Worm (Caenorhabditis elegans) whole organism, L3 larva: Measurements from ENCODE around the gene twk-17.

ENCODE experiments used
- R02D3.7 ChIP-seq: fragments of 150-350 bp; optimal IDR thresholded peaks from 2 replicates; lab custom pipeline; 2014; ENCODE audit warnings: missing biosample characterization, missing genetic modification characterization
- ZK546.5 ChIP-seq: sonication (generic microtip); optimal IDR thresholded peaks from 2 replicates; lab custom pipeline; 2017; ENCODE audit warnings: missing biosample characterization, missing genetic modification characterization
- aly-2 ChIP-seq: fragments of 150-350 bp; optimal IDR thresholded peaks from 2 replicates; lab custom pipeline; 2014; ENCODE audit warnings: missing biosample characterization, missing genetic modification characterization
- ama-1 ChIP-seq: fragments of 150-350 bp; optimal IDR thresholded peaks from 2 replicates; lab custom pipeline; 2018
- ceh-16 ChIP-seq: sonication (generic microtip); optimal IDR thresholded peaks from 2 replicates; lab custom pipeline; 2017; ENCODE audit warnings: missing biosample characterization, missing genetic modification characterization
- ceh-28 ChIP-seq: fragments of 150-350 bp; optimal IDR thresholded peaks from 2 replicates; lab custom pipeline; 2014; ENCODE audit warnings: missing biosample characterization, missing genetic modification reagents, missing genetic modification characterization
- ceh-82 ChIP-seq: fragments of 150-350 bp; optimal IDR thresholded peaks from 2 replicates; lab custom pipeline; 2014; ENCODE audit warnings: missing biosample characterization, missing genetic modification characterization
- ceh-9 ChIP-seq: sonication (generic microtip); optimal IDR thresholded peaks from 2 replicates; lab custom pipeline; 2018; ENCODE audit warnings: missing biosample characterization, missing genetic modification characterization
- daf-12 ChIP-seq: fragments of 150-350 bp; optimal IDR thresholded peaks from 2 replicates; lab custom pipeline; 2014; ENCODE audit warnings: missing biosample characterization, missing genetic modification reagents, missing genetic modification characterization
- egl-27 ChIP-seq: sonication (generic microtip); optimal IDR thresholded peaks from 4 replicates; lab custom pipeline; 2017; ENCODE audit warnings: missing biosample characterization, missing genetic modification reagents, missing genetic modification characterization
- elt-1 ChIP-seq: fragments of 150-350 bp; optimal IDR thresholded peaks from 2 replicates; lab custom pipeline; 2014; ENCODE audit warnings: missing biosample characterization, missing genetic modification characterization
- elt-2 ChIP-seq: sonication (generic microtip); optimal IDR thresholded peaks from 2 replicates; lab custom pipeline; 2016; ENCODE audit warnings: missing genetic modification reagents, mild to moderate bottlenecking, missing genetic modification characterization, missing compliant biosample characterization
- elt-3 ChIP-seq, 3 experiments: fragments of 150-350 bp in 1 of 3; sonication (generic microtip) in 2 of 3; optimal IDR thresholded peaks; 2 replicates in 2 of 3; 4 replicates in 1 of 3; lab custom pipeline; 2014 to 2017; ENCODE audit warnings: missing biosample characterization in 3 of 3, missing genetic modification characterization in 3 of 3
- eor-1 ChIP-seq, 2 experiments: fragments of 150-350 bp; optimal IDR thresholded peaks; 2 replicates each; lab custom pipeline; 2014 to 2018; ENCODE audit warnings: missing biosample characterization in 2 of 2, missing genetic modification characterization in 2 of 2
- fkh-10 ChIP-seq: sonication (generic microtip); optimal IDR thresholded peaks from 2 replicates; lab custom pipeline; 2017; ENCODE audit warnings: missing biosample characterization, missing genetic modification reagents, missing genetic modification characterization
- fkh-2 ChIP-seq: fragments of 150-350 bp; optimal IDR thresholded peaks from 2 replicates; lab custom pipeline; 2014; ENCODE audit warnings: missing biosample characterization, missing genetic modification reagents, missing genetic modification characterization
- hmg-11 ChIP-seq: sonication (generic microtip); optimal IDR thresholded peaks from 2 replicates; lab custom pipeline; 2016; ENCODE audit warnings: missing genetic modification characterization, missing compliant biosample characterization
- jun-1 ChIP-seq: fragments of 150-350 bp; optimal IDR thresholded peaks from 2 replicates; lab custom pipeline; 2014; ENCODE audit warnings: missing biosample characterization, missing genetic modification reagents, missing genetic modification characterization
- lin-15B ChIP-seq: fragments of 150-350 bp; optimal IDR thresholded peaks from 2 replicates; lab custom pipeline; 2014; ENCODE audit warnings: missing biosample characterization, missing genetic modification characterization
- lin-39 ChIP-seq: fragments of 150-350 bp; optimal IDR thresholded peaks from 2 replicates; lab custom pipeline; 2018; ENCODE audit warnings: missing biosample characterization, missing genetic modification reagents, missing genetic modification characterization
- lsy-12 ChIP-seq: sonication (generic microtip); optimal IDR thresholded peaks from 2 replicates; lab custom pipeline; 2016; ENCODE audit warnings: mild to moderate bottlenecking, missing genetic modification characterization, missing compliant biosample characterization
- mdl-1 ChIP-seq: fragments of 150-350 bp; optimal IDR thresholded peaks from 2 replicates; lab custom pipeline; 2014; ENCODE audit warnings: missing biosample characterization, missing genetic modification characterization
- mml-1 ChIP-seq: fragments of 150-350 bp; sonication (generic microtip); optimal IDR thresholded peaks from 3 replicates; lab custom pipeline; 2014; ENCODE audit warnings: missing biosample characterization, missing genetic modification characterization
- nfya-1 ChIP-seq: sonication (generic microtip); optimal IDR thresholded peaks from 2 replicates; lab custom pipeline; 2017; ENCODE audit warnings: missing genetic modification characterization, mild to moderate bottlenecking, missing compliant biosample characterization, antibody characterized with exemption, moderate library complexity; ENCODE audit not compliant: insufficient read depth
- nhr-11 ChIP-seq: fragments of 150-350 bp; optimal IDR thresholded peaks from 2 replicates; lab custom pipeline; 2014; ENCODE audit warnings: missing biosample characterization, missing genetic modification characterization
- nhr-12 ChIP-seq: fragments of 150-350 bp; optimal IDR thresholded peaks from 2 replicates; lab custom pipeline; 2014; ENCODE audit warnings: missing biosample characterization, missing genetic modification characterization
- nhr-23 ChIP-seq: fragments of 150-350 bp; optimal IDR thresholded peaks from 2 replicates; lab custom pipeline; 2014; ENCODE audit warnings: missing biosample characterization, missing genetic modification reagents, missing genetic modification characterization
- nhr-237 ChIP-seq: fragments of 150-350 bp; optimal IDR thresholded peaks from 2 replicates; lab custom pipeline; 2014; ENCODE audit warnings: missing biosample characterization, missing genetic modification characterization
- nhr-25 ChIP-seq: sonication (generic microtip); optimal IDR thresholded peaks from 2 replicates; lab custom pipeline; 2017; ENCODE audit warnings: missing biosample characterization, missing genetic modification characterization
- nhr-28 ChIP-seq: fragments of 150-350 bp; optimal IDR thresholded peaks from 2 replicates; lab custom pipeline; 2014; ENCODE audit warnings: missing biosample characterization, missing genetic modification characterization
- nhr-43 ChIP-seq: sonication (generic microtip); optimal IDR thresholded peaks from 2 replicates; lab custom pipeline; 2016; ENCODE audit warnings: mild to moderate bottlenecking, missing genetic modification characterization, missing compliant biosample characterization; ENCODE audit not compliant: poor library complexity, severe bottlenecking
- nhr-77 ChIP-seq: fragments of 150-350 bp; optimal IDR thresholded peaks from 2 replicates; lab custom pipeline; 2014; ENCODE audit warnings: missing biosample characterization, missing genetic modification characterization
- pha-4 ChIP-seq: fragments of 150-350 bp; optimal IDR thresholded peaks from 2 replicates; lab custom pipeline; 2014; ENCODE audit warnings: missing biosample characterization, missing genetic modification reagents, missing genetic modification characterization
- pqm-1 ChIP-seq: fragments of 150-350 bp; optimal IDR thresholded peaks from 2 replicates; lab custom pipeline; 2017; ENCODE audit warnings: missing biosample characterization, missing genetic modification characterization, inconsistent platforms
- sea-2 ChIP-seq: fragments of 150-350 bp; sonication (generic microtip); optimal IDR thresholded peaks from 4 replicates; lab custom pipeline; 2014; ENCODE audit warnings: missing biosample characterization, missing genetic modification reagents, missing genetic modification characterization
- skn-1 ChIP-seq: fragments of 150-350 bp; optimal IDR thresholded peaks from 2 replicates; lab custom pipeline; 2014; ENCODE audit warnings: missing biosample characterization, missing genetic modification characterization
- snpc-4 ChIP-seq: fragments of 150-350 bp; optimal IDR thresholded peaks from 2 replicates; lab custom pipeline; 2014; ENCODE audit warnings: missing biosample characterization, missing genetic modification characterization
- tbx-2 ChIP-seq: sonication (generic microtip); optimal IDR thresholded peaks from 2 replicates; lab custom pipeline; 2016; ENCODE audit warnings: mild to moderate bottlenecking, missing genetic modification characterization, missing compliant biosample characterization
- unc-39 ChIP-seq: sonication (generic microtip); optimal IDR thresholded peaks from 4 replicates; lab custom pipeline; 2017; ENCODE audit warnings: missing biosample characterization, missing genetic modification characterization
- unc-62 ChIP-seq: fragments of 150-350 bp; sonication (generic microtip); optimal IDR thresholded peaks from 4 replicates; lab custom pipeline; 2014; ENCODE audit warnings: missing biosample characterization, missing genetic modification reagents, missing genetic modification characterization
- zag-1 ChIP-seq: fragments of 150-350 bp; optimal IDR thresholded peaks from 2 replicates; lab custom pipeline; 2014; ENCODE audit warnings: missing biosample characterization, missing genetic modification characterization
- ztf-4 ChIP-seq: fragments of 150-350 bp; optimal IDR thresholded peaks from 2 replicates; lab custom pipeline; 2014; ENCODE audit warnings: missing biosample characterization, missing genetic modification characterization

The twk-17 gene

ce11 chrX:7575939-7576338 is 31.9 kb downstream of the twk-17 start:
- TF ChIP-seq unc-39 (tag; lab: Kevin White, UChicago) (no peak), fkh-2 (tag; lab: Kevin White, UChicago) (no peak), nhr-11 (tag; lab: Kevin White, UChicago) (no peak), ceh-9 (tag; lab: Kevin White, UChicago) (no peak), pqm-1 (tag; lab: Kevin White, UChicago) (peak; percentile 99), sea-2 (GFP tag; lab: Kevin White, UChicago) (no peak), elt-1 (tag; lab: Kevin White, UChicago) (no peak), hmg-11 (tag; lab: Kevin White, UChicago) (no peak), nhr-237 (tag; lab: Kevin White, UChicago) (no peak), skn-1 (tag; lab: Kevin White, UChicago) (no peak), nhr-25 (tag; lab: Kevin White, UChicago) (peak; percentile 39), nfya-1 (tag; lab: Kevin White, UChicago) (no peak), elt-2 (tag; lab: Kevin White, UChicago) (peak; percentile 91), aly-2 (tag; lab: Kevin White, UChicago) (no peak), unc-62 (GFP tag; lab: Kevin White, UChicago) (no peak), nhr-43 (tag; lab: Kevin White, UChicago) (no peak), ztf-4 (no peak), ceh-28 (peak; percentile 26), nhr-12 (tag; lab: Kevin White, UChicago) (no peak), jun-1 (tag; lab: Kevin White, UChicago) (peak; percentile 17), eor-1 (tag; optimal IDR thresholded peaks at IDR 0.05; lab: Kevin White, UChicago) (no peak), nhr-77 (tag; lab: Kevin White, UChicago) (no peak), zag-1 (tag; lab: Kevin White, UChicago) (no peak), mml-1 (tag; lab: Kevin White, UChicago) (no peak), nhr-28 (tag; lab: Kevin White, UChicago) (no peak), tbx-2 (tag; lab: Kevin White, UChicago) (no peak), elt-3 (tag; optimal IDR thresholded peaks at IDR 0.05; lab: Kevin White, UChicago) (peak in 1 of 3 experiments; percentile 59), lsy-12 (no peak), egl-27 (tag; lab: Kevin White, UChicago) (no peak), mdl-1 (tag; lab: Kevin White, UChicago) (no peak), ZK546.5 (no peak), lin-15B (tag; lab: Kevin White, UChicago) (no peak), R02D3.7 (no peak), nhr-23 (tag; lab: Kevin White, UChicago) (no peak), ama-1 (lab: Kevin White, UChicago) (no peak), ceh-82 (no peak), ceh-16 (tag; lab: Kevin White, UChicago) (no peak), fkh-10 (GFP tag; lab: Kevin White, UChicago) (no peak), pha-4 (tag; lab: Kevin White, UChicago) (no peak)

- TF ChIP-seq nhr-77 (tag; lab: Kevin White, UChicago) (no peak), pha-4 (tag; lab: Kevin White, UChicago) (peak; percentile 24)
- TF ChIP-seq, all 47 proteins: peak for 1
Observed at ce11 chrX:7573629-7574028, 34.3 kb downstream of the twk-17 start.

ce11 chrX:7573572-7573628 is 34.5 kb downstream of the twk-17 start, which contains the start of the genes unc-98 and F08C6.18:
Gene unc-98, minus strand, starts transcription at chrX:7573619.
Gene F08C6.18, minus strand, starts transcription at chrX:7573628.
- TF ChIP-seq tbx-2 (tag; lab: Kevin White, UChicago) (no peak), ama-1 (lab: Kevin White, UChicago) (no peak), nhr-11 (tag; lab: Kevin White, UChicago) (no peak)

- TF ChIP-seq ceh-9 (tag; lab: Kevin White, UChicago) (no peak), skn-1 (tag; lab: Kevin White, UChicago) (no peak), nhr-28 (tag; lab: Kevin White, UChicago) (no peak), ztf-4 (no peak), hmg-11 (tag; lab: Kevin White, UChicago) (no peak), mml-1 (tag; lab: Kevin White, UChicago) (no peak), nfya-1 (tag; lab: Kevin White, UChicago) (no peak), mdl-1 (tag; lab: Kevin White, UChicago) (no peak), nhr-237 (tag; lab: Kevin White, UChicago) (no peak), fkh-10 (GFP tag; lab: Kevin White, UChicago) (no peak), R02D3.7 (no peak), daf-12 (no peak), fkh-2 (tag; lab: Kevin White, UChicago) (no peak), zag-1 (tag; lab: Kevin White, UChicago) (no peak), nhr-11 (tag; lab: Kevin White, UChicago) (no peak), snpc-4 (tag; lab: Kevin White, UChicago) (no peak), nhr-23 (tag; lab: Kevin White, UChicago) (no peak), tbx-2 (tag; lab: Kevin White, UChicago) (no peak), lin-39 (tag; lab: Kevin White, UChicago) (no peak), eor-1 (tag; optimal IDR thresholded peaks at IDR 0.05; lab: Kevin White, UChicago) (no peak)
Observed at ce11 chrX:7573172-7573571, 34.7 kb downstream of the twk-17 start.
